Fruit fly (Drosophila melanogaster): ENCODE data around the gene Axs.

Axs gene

dm6 chrX:16637594-16638485 lies 45.9 kb downstream of the Axs start, which contains the start of gene RpS19a (continued):
- TF ChIP-seq tx (GFP tag; optimal IDR thresholded peaks at IDR 0.05) (no peak), CG3407 (GFP tag; optimal IDR thresholded peaks at IDR 0.05) (peak; percentile 67), CG9215 (GFP tag; IDR thresholded peaks at IDR 0.05) (no peak), CG7786 (GFP tag; optimal IDR thresholded peaks at IDR 0.05) (peak; percentile 37), Meics (GFP tag; optimal IDR thresholded peaks at IDR 0.05) (peak; percentile 89), Abd-B (GFP tag; optimal IDR thresholded peaks at IDR 0.05) (peak; percentile 16), CG5180 (GFP tag; optimal IDR thresholded peaks at IDR 0.05) (peak; percentile 73), bigmax (GFP tag; optimal IDR thresholded peaks at IDR 0.05) (peak; percentile 87), cas (GFP tag; IDR thresholded peaks at IDR 0.05) (peak; percentile 26; the same call in 1 of the 2 replicates), crc (GFP tag; optimal IDR thresholded peaks at IDR 0.05) (peak; percentile 39), CG6683 (GFP tag; optimal IDR thresholded peaks at IDR 0.05) (peak; percentile 56), fd3F (GFP tag; optimal IDR thresholded peaks at IDR 0.05) (peak; percentile 47), nerfin-1 (tag; optimal IDR thresholded peaks at IDR 0.05) (peak; percentile 76), Doc3 (GFP tag; IDR thresholded peaks at IDR 0.05; ENCODE audit: partially characterized antibody) (no peak), BEAF-32 (GFP tag; optimal IDR thresholded peaks at IDR 0.05) (peak; percentile 82), HmgD (GFP tag; optimal IDR thresholded peaks at IDR 0.05) (peak; percentile 40), CG10366 (GFP tag; IDR thresholded peaks at IDR 0.05) (peak; percentile 70), Neu2 (GFP tag; optimal IDR thresholded peaks at IDR 0.05; ENCODE audit: borderline replicate concordance) (peak; percentile 21), dpn (GFP tag; optimal IDR thresholded peaks at IDR 0.05) (peak; percentile 19 to 52), dati (GFP tag; IDR thresholded peaks at IDR 0.05) (0 out of 2 replicates have a peak, but pooled peaks have one; percentile 46), Spps (tag; optimal IDR thresholded peaks at IDR 0.05) (peak; percentile 8), peb (GFP tag; IDR thresholded peaks at IDR 0.05) (peak; percentile 23; the same call in 1 of the 2 replicates), Sox102F (GFP tag; optimal IDR thresholded peaks at IDR 0.05) (peak; percentile 36), CG5245 (GFP tag; optimal IDR thresholded peaks at IDR 0.05) (peak; percentile 27), CkIIα-i1 (GFP tag; IDR thresholded peaks at IDR 0.05) (0 out of 2 replicates have a peak, but pooled peaks have one; percentile 37), CG2129 (GFP tag; IDR thresholded peaks at IDR 0.05; ENCODE audit: partially characterized antibody) (no peak; the same call in 1 of the 2 replicates), BtbVII (GFP tag; optimal IDR thresholded peaks at IDR 0.05) (peak; percentile 88), Dbx (GFP tag; IDR thresholded peaks at IDR 0.05) (peak; percentile 66)

- no peak for TF ChIP-seq CG16779 (GFP tag; IDR thresholded peaks at IDR 0.05)
- TF ChIP-seq HHEX (GFP tag; optimal IDR thresholded peaks at IDR 0.05): no peak
- TF ChIP-seq CG6765 (GFP tag; optimal IDR thresholded peaks at IDR 0.05): no peak
- no peak for TF ChIP-seq CG17802 (tag; optimal IDR thresholded peaks at IDR 0.05)
- peak; percentile 57; the same call in 2 of the 3 replicates for TF ChIP-seq CG34224 (GFP tag; IDR thresholded peaks at IDR 0.05; ENCODE audit: partially characterized antibody)
- peak; percentile 59 for TF ChIP-seq CG2129 (GFP tag; IDR thresholded peaks at IDR 0.05; ENCODE audit: partially characterized antibody)
- no peak for TF ChIP-seq CG11695 (GFP tag; IDR thresholded peaks at IDR 0.05)
- no peak for TF ChIP-seq nau (GFP tag; optimal IDR thresholded peaks at IDR 0.05)
- no peak; the same call in 1 of the 2 replicates for TF ChIP-seq H2.0 (GFP tag; IDR thresholded peaks at IDR 0.05)
- TF ChIP-seq E2f2 (GFP tag; IDR thresholded peaks at IDR 0.05): no peak
- no peak for TF ChIP-seq Nf-YB (GFP tag; optimal IDR thresholded peaks at IDR 0.05)
- no peak for TF ChIP-seq Nf-YC (tag; optimal IDR thresholded peaks at IDR 0.05)
- TF ChIP-seq HLHmδ (GFP tag; optimal IDR thresholded peaks at IDR 0.05): no peak
- peak; percentile 75 for TF ChIP-seq vnd (GFP tag; IDR thresholded peaks at IDR 0.05; ENCODE audit: partially characterized antibody)
- no peak for TF ChIP-seq lbe (GFP tag; optimal IDR thresholded peaks at IDR 0.05)
- peak; percentile 77 for TF ChIP-seq Dll (GFP tag; IDR thresholded peaks at IDR 0.05; ENCODE audit: partially characterized antibody)
- no peak for TF ChIP-seq CG2116 (GFP tag; optimal IDR thresholded peaks at IDR 0.05)
- TF ChIP-seq CG10543 (GFP tag; optimal IDR thresholded peaks at IDR 0.05): no peak
- TF ChIP-seq Sry-δ (GFP tag; optimal IDR thresholded peaks at IDR 0.05): peak; percentile 95
- TF ChIP-seq phol (tag; optimal IDR thresholded peaks at IDR 0.05): no peak
- no peak for TF ChIP-seq Doc2 (GFP tag; IDR thresholded peaks at IDR 0.05)
Observed at dm6 chrX:16637106-16637590, 46.5 kb downstream of the Axs start, which contains the start of gene Rok. Gene Rok, minus strand, starts transcription at chrX:16637414.

Data from whole organism, embryonic.